Fruit fly (Drosophila melanogaster): ENCODE results near the gene crol.

- no peak for TF ChIP-seq eg (GFP tag; IDR thresholded peaks at IDR 0.05)
- TF ChIP-seq CG1621 (tag; optimal IDR thresholded peaks at IDR 0.05), result no peak
- TF ChIP-seq Gug (GFP tag; IDR thresholded peaks at IDR 0.05), result no peak
- no peak for TF ChIP-seq Blimp-1 (GFP tag; optimal IDR thresholded peaks at IDR 0.05)
- TF ChIP-seq achi (GFP tag; optimal IDR thresholded peaks at IDR 0.05), result no peak
- no peak for TF ChIP-seq CG8319 (GFP tag; optimal IDR thresholded peaks at IDR 0.05)
- TF ChIP-seq fd85E (GFP tag; optimal IDR thresholded peaks at IDR 0.05), result no peak
- TF ChIP-seq Sox102F (GFP tag; optimal IDR thresholded peaks at IDR 0.05), result no peak
- TF ChIP-seq dsx (GFP tag; optimal IDR thresholded peaks at IDR 0.05; ENCODE audit: poor library complexity, severe bottlenecking), result no peak
- no peak for TF ChIP-seq CG8632 (GFP tag; optimal IDR thresholded peaks at IDR 0.05)
- TF ChIP-seq Ets96B (tag; optimal IDR thresholded peaks at IDR 0.05), result no peak
- TF ChIP-seq CG34406 (GFP tag; optimal IDR thresholded peaks at IDR 0.05), result no peak
- no peak for TF ChIP-seq CG6276 (GFP tag; optimal IDR thresholded peaks at IDR 0.05)
- no peak for TF ChIP-seq CG6808 (GFP tag; optimal IDR thresholded peaks at IDR 0.05)
Observed at dm6 chr2L:11849658-11850057, 40.4 kb upstream of the crol start, which contains the start of gene Mal-B2.
